Worm (Caenorhabditis elegans) whole organism, late embryonic: ENCODE results near the gene R02D5.9.

Experiments used
- C08G9.2 ChIP-seq: sonication (generic microtip); optimal IDR thresholded peaks from 2 replicates; lab custom pipeline; 2016; ENCODE audit warnings: mild to moderate bottlenecking, missing genetic modification characterization, moderate library complexity, missing compliant biosample characterization
- C38D4.7 ChIP-seq: fragments of 200-800 bp; sonication (Bioruptor generic); optimal IDR thresholded peaks from 2 replicates; lab custom pipeline; 2018; ENCODE audit warnings: mild to moderate bottlenecking, missing genetic modification characterization, moderate library complexity, missing compliant biosample characterization
- K02D7.2 ChIP-seq: sonication (generic microtip); optimal IDR thresholded peaks from 2 replicates; lab custom pipeline; 2017; ENCODE audit warnings: mild to moderate bottlenecking, missing genetic modification characterization, missing compliant biosample characterization
- K09A11.1 ChIP-seq: sonication (generic microtip); optimal IDR thresholded peaks from 2 replicates; lab custom pipeline; 2017; ENCODE audit warnings: antibody characterized with exemption, mild to moderate bottlenecking, missing genetic modification characterization, missing compliant biosample characterization; ENCODE audit not compliant: insufficient read depth
- T23F11.4 ChIP-seq: fragments of 200-800 bp; sonication (Bioruptor generic); optimal IDR thresholded peaks from 2 replicates; lab custom pipeline; 2018; ENCODE audit warnings: mild to moderate bottlenecking, missing genetic modification characterization, missing compliant biosample characterization
- Y22D7AL.16 ChIP-seq: sonication (generic microtip); optimal IDR thresholded peaks from 2 replicates; lab custom pipeline; 2016; ENCODE audit warnings: missing genetic modification characterization, missing compliant biosample characterization
- ahr-1 ChIP-seq: sonication (generic microtip); optimal IDR thresholded peaks from 2 replicates; lab custom pipeline; 2016; ENCODE audit warnings: missing genetic modification characterization, missing compliant biosample characterization
- ceh-14 ChIP-seq: sonication (generic microtip); optimal IDR thresholded peaks from 2 replicates; lab custom pipeline; 2016; ENCODE audit warnings: missing genotype, missing genetic modification characterization, missing compliant biosample characterization
- ceh-19 ChIP-seq: fragments of 200-800 bp; sonication (Bioruptor generic); optimal IDR thresholded peaks from 2 replicates; lab custom pipeline; 2018; ENCODE audit warnings: mild to moderate bottlenecking, missing genetic modification characterization, missing compliant biosample characterization
- ceh-2 ChIP-seq: sonication (generic microtip); optimal IDR thresholded peaks from 2 replicates; lab custom pipeline; 2016; ENCODE audit warnings: missing genotype, missing genetic modification characterization, missing compliant biosample characterization
- ceh-22 ChIP-seq: sonication (generic microtip); optimal IDR thresholded peaks from 2 replicates; lab custom pipeline; 2017; ENCODE audit warnings: missing biosample characterization, missing genetic modification characterization
- ceh-24 ChIP-seq: sonication (generic microtip); optimal IDR thresholded peaks from 2 replicates; lab custom pipeline; 2016; ENCODE audit warnings: mild to moderate bottlenecking, missing genetic modification characterization, missing compliant biosample characterization
- ceh-30 ChIP-seq: fragments of 150-350 bp; optimal IDR thresholded peaks from 2 replicates; lab custom pipeline; 2014; ENCODE audit warnings: missing biosample characterization, missing genetic modification characterization
- ceh-31 ChIP-seq: sonication (generic microtip); optimal IDR thresholded peaks from 2 replicates; lab custom pipeline; 2016; ENCODE audit warnings: missing genetic modification characterization, missing compliant biosample characterization
- ceh-45 ChIP-seq: fragments of 200-800 bp; sonication (Bioruptor generic); IDR thresholded peaks from 2 replicates; pipeline ENCODE4 v1.3.6; 2022; ENCODE audit warnings: missing genetic modification reagents, missing genetic modification characterization, missing compliant biosample characterization
- ceh-9 ChIP-seq: sonication (generic microtip); optimal IDR thresholded peaks from 2 replicates; lab custom pipeline; 2016; ENCODE audit warnings: mild to moderate bottlenecking, missing genetic modification characterization, inconsistent platforms, missing compliant biosample characterization
- che-1 ChIP-seq: sonication (generic microtip); optimal IDR thresholded peaks from 2 replicates; lab custom pipeline; 2016; ENCODE audit warnings: mild to moderate bottlenecking, missing genetic modification characterization, missing compliant biosample characterization
- dve-1 ChIP-seq: sonication (generic microtip); optimal IDR thresholded peaks from 2 replicates; lab custom pipeline; 2017; ENCODE audit warnings: antibody characterized with exemption, mild to moderate bottlenecking, missing genetic modification characterization, missing compliant biosample characterization
- elt-2 ChIP-seq: sonication (generic microtip); optimal IDR thresholded peaks from 2 replicates; lab custom pipeline; 2016; ENCODE audit warnings: missing genetic modification reagents, missing genetic modification characterization, missing compliant biosample characterization
- eyg-1 ChIP-seq: sonication (generic microtip); optimal IDR thresholded peaks from 2 replicates; lab custom pipeline; 2016; ENCODE audit warnings: missing genotype, missing genetic modification characterization, missing compliant biosample characterization
- fax-1 ChIP-seq: sonication (generic microtip); optimal IDR thresholded peaks from 2 replicates; lab custom pipeline; 2016; ENCODE audit warnings: missing genotype, missing genetic modification characterization, missing compliant biosample characterization
- fkh-6 ChIP-seq: sonication (generic microtip); optimal IDR thresholded peaks from 2 replicates; lab custom pipeline; 2016; ENCODE audit warnings: missing genetic modification characterization, missing compliant biosample characterization
- hlh-13 ChIP-seq: fragments of 200-800 bp; sonication (Bioruptor generic); optimal IDR thresholded peaks from 2 replicates; lab custom pipeline; 2018; ENCODE audit warnings: mild to moderate bottlenecking, missing genetic modification characterization, missing compliant biosample characterization
- hlh-15 ChIP-seq: sonication (generic microtip); optimal IDR thresholded peaks from 2 replicates; lab custom pipeline; 2016; ENCODE audit warnings: missing genetic modification characterization, missing compliant biosample characterization
- hlh-30 ChIP-seq: sonication (generic microtip); optimal IDR thresholded peaks from 2 replicates; lab custom pipeline; 2017; ENCODE audit warnings: antibody characterized with exemption, missing genetic modification characterization, missing compliant biosample characterization; ENCODE audit not compliant: insufficient read depth
- hlh-6 ChIP-seq: sonication (generic microtip); optimal IDR thresholded peaks from 2 replicates; lab custom pipeline; 2016; ENCODE audit warnings: missing genotype, missing genetic modification characterization, missing compliant biosample characterization
- hlh-8 ChIP-seq: sonication (generic microtip); optimal IDR thresholded peaks from 2 replicates; lab custom pipeline; 2016; ENCODE audit warnings: missing genotype, missing genetic modification characterization, missing compliant biosample characterization
- lim-6 ChIP-seq: sonication (generic microtip); optimal IDR thresholded peaks from 2 replicates; lab custom pipeline; 2016; ENCODE audit warnings: missing genetic modification characterization, missing compliant biosample characterization
- lin-11 ChIP-seq: fragments of 200-800 bp; sonication (Bioruptor generic); optimal IDR thresholded peaks from 2 replicates; lab custom pipeline; 2018; ENCODE audit warnings: mild to moderate bottlenecking, missing genetic modification characterization, missing compliant biosample characterization
- madf-2 ChIP-seq: sonication (generic microtip); optimal IDR thresholded peaks from 2 replicates; lab custom pipeline; 2017; ENCODE audit warnings: missing genetic modification characterization, missing compliant biosample characterization
- nhr-232 ChIP-seq: sonication (generic microtip); optimal IDR thresholded peaks from 2 replicates; lab custom pipeline; 2016; ENCODE audit warnings: missing genetic modification characterization, missing compliant biosample characterization
- odd-2 ChIP-seq: sonication (generic microtip); optimal IDR thresholded peaks from 2 replicates; lab custom pipeline; 2017; ENCODE audit warnings: antibody characterized with exemption, mild to moderate bottlenecking, missing genetic modification characterization, missing compliant biosample characterization
- pat-9 ChIP-seq: fragments of 200-800 bp; sonication (Bioruptor generic); optimal IDR thresholded peaks from 2 replicates; lab custom pipeline; 2018; ENCODE audit warnings: mild to moderate bottlenecking, missing genetic modification characterization, moderate library complexity, missing compliant biosample characterization
- pax-1 ChIP-seq: fragments of 150-350 bp; optimal IDR thresholded peaks from 2 replicates; lab custom pipeline; 2014; ENCODE audit warnings: missing biosample characterization, missing genetic modification characterization
- pha-2 ChIP-seq: sonication (generic microtip); optimal IDR thresholded peaks from 2 replicates; lab custom pipeline; 2017; ENCODE audit warnings: mild to moderate bottlenecking, missing genetic modification characterization, missing compliant biosample characterization
- pqm-1 ChIP-seq: sonication (generic microtip); optimal IDR thresholded peaks from 2 replicates; lab custom pipeline; 2016; ENCODE audit warnings: missing genetic modification characterization, missing compliant biosample characterization
- ref-2 ChIP-seq: sonication (generic microtip); optimal IDR thresholded peaks from 2 replicates; lab custom pipeline; 2016; ENCODE audit warnings: missing genetic modification characterization, missing compliant biosample characterization
- rnt-1 ChIP-seq: sonication (generic microtip); optimal IDR thresholded peaks from 2 replicates; lab custom pipeline; 2016; ENCODE audit warnings: missing genetic modification characterization, missing compliant biosample characterization
- sox-2 ChIP-seq: fragments of 200-800 bp; sonication (Bioruptor generic); IDR thresholded peaks from 2 replicates; pipeline ENCODE4 v1.3.6; 2022; ENCODE audit warnings: missing genetic modification reagents, missing genetic modification characterization, missing compliant biosample characterization
- syd-9 ChIP-seq: sonication (generic microtip); optimal IDR thresholded peaks from 2 replicates; lab custom pipeline; 2016; ENCODE audit warnings: mild to moderate bottlenecking, missing genetic modification characterization, moderate library complexity, missing compliant biosample characterization
- tbx-2 ChIP-seq: sonication (generic microtip); optimal IDR thresholded peaks from 2 replicates; lab custom pipeline; 2016; ENCODE audit warnings: missing genetic modification characterization, missing compliant biosample characterization
- tbx-7 ChIP-seq: sonication (generic microtip); optimal IDR thresholded peaks from 2 replicates; lab custom pipeline; 2016; ENCODE audit warnings: missing genotype, missing genetic modification characterization, missing compliant biosample characterization
- unc-42 ChIP-seq: sonication (generic microtip); optimal IDR thresholded peaks from 2 replicates; lab custom pipeline; 2016; ENCODE audit warnings: missing genotype, missing genetic modification characterization, missing compliant biosample characterization
- unc-86 ChIP-seq: sonication (generic microtip); optimal IDR thresholded peaks from 2 replicates; lab custom pipeline; 2016; ENCODE audit warnings: missing genetic modification characterization, missing compliant biosample characterization
- zip-5 ChIP-seq: sonication (generic microtip); optimal IDR thresholded peaks from 2 replicates; lab custom pipeline; 2016; ENCODE audit warnings: missing genetic modification characterization, missing compliant biosample characterization

The R02D5.9 gene

ce11 chrV:14505745-14506214 lies 5.1 kb downstream of the R02D5.9 start:
- TF ChIP-seq pax-1 (tag; lab: Kevin White, UChicago) (no peak), Y22D7AL.16 (tag; lab: Kevin White, UChicago) (no peak), pqm-1 (tag; lab: Kevin White, UChicago) (no peak), ceh-31 (tag; lab: Kevin White, UChicago) (peak; percentile 10), fkh-6 (tag; lab: Kevin White, UChicago) (no peak), sox-2 (GFP tag; lab: Robert Waterston, UW) (no peak), ahr-1 (tag; lab: Kevin White, UChicago) (no peak), ceh-14 (no peak), syd-9 (peak; percentile 11), ref-2 (peak; percentile 79), ceh-9 (no peak), odd-2 (tag; lab: Kevin White, UChicago) (no peak), hlh-6 (no peak), hlh-13 (no peak), pha-2 (tag; lab: Kevin White, UChicago) (no peak), madf-2 (no peak), elt-2 (peak; percentile 97), unc-86 (no peak), ceh-22 (tag; lab: Kevin White, UChicago) (no peak), hlh-15 (tag; lab: Kevin White, UChicago) (no peak), ceh-30 (no peak), lim-6 (no peak), hlh-8 (tag; lab: Kevin White, UChicago) (no peak), pat-9 (no peak), T23F11.4 (GFP tag; lab: Kevin White, UChicago) (no peak), ceh-24 (tag; lab: Kevin White, UChicago) (no peak), tbx-2 (tag; lab: Kevin White, UChicago) (no peak), lin-11 (no peak), ceh-2 (tag; lab: Kevin White, UChicago) (no peak), K09A11.1 (tag; lab: Kevin White, UChicago) (no peak), che-1 (tag; lab: Kevin White, UChicago) (no peak), eyg-1 (no peak), zip-5 (tag; lab: Kevin White, UChicago) (no peak), tbx-7 (tag; lab: Kevin White, UChicago) (no peak), dve-1 (no peak), fax-1 (tag; lab: Kevin White, UChicago) (no peak), rnt-1 (tag; lab: Kevin White, UChicago) (peak; percentile 45), hlh-30 (tag; lab: Kevin White, UChicago) (no peak), ceh-19 (GFP tag; lab: Kevin White, UChicago) (no peak), unc-42 (tag; lab: Kevin White, UChicago) (no peak), C08G9.2 (tag; lab: Kevin White, UChicago) (peak; percentile 16), nhr-232 (no peak), K02D7.2 (tag; lab: Kevin White, UChicago) (no peak)
- TF ChIP-seq, all 69 proteins: peak for 6

ce11 chrV:14504774-14505173 lies 6.1 kb downstream of the R02D5.9 start:
- no peak for TF ChIP-seq ceh-22 (tag; lab: Kevin White, UChicago)
- peak; percentile 3 for TF ChIP-seq lin-11
- TF ChIP-seq ceh-19 (GFP tag; lab: Kevin White, UChicago) = no peak
- no peak for TF ChIP-seq ceh-45 (GFP tag; lab: Robert Waterston, UW)
- no peak for TF ChIP-seq C38D4.7 (GFP tag; lab: Kevin White, UChicago)
